Worm (Caenorhabditis elegans) whole organism, L1 larva: ENCODE data around the gene kcnl-4.
A peak's percentile ranks its signal among the peaks of the same experiment; 100 is the strongest.

ENCODE experiments used
- C16A3.4 ChIP-seq: fragments of 150-350 bp; optimal IDR thresholded peaks from 2 replicates; lab custom pipeline; 2014; ENCODE audit warnings: missing biosample characterization, missing genetic modification characterization
- Y116A8C.19 ChIP-seq: sonication (generic microtip); optimal IDR thresholded peaks from 2 replicates; lab custom pipeline; 2016; ENCODE audit warnings: missing compliant biosample characterization, missing genetic modification characterization, borderline replicate concordance
- blmp-1 ChIP-seq: fragments of 150-350 bp; optimal IDR thresholded peaks from 2 replicates; lab custom pipeline; 2014; ENCODE audit warnings: missing biosample characterization, missing genetic modification characterization
- ceh-8 ChIP-seq: fragments of 200-800 bp; sonication (Bioruptor generic); optimal IDR thresholded peaks from 2 replicates; lab custom pipeline; 2018; ENCODE audit warnings: mild to moderate bottlenecking, missing genetic modification characterization, moderate library complexity, missing compliant biosample characterization
- ceh-88 ChIP-seq: fragments of 200-800 bp; sonication (Bioruptor generic); IDR thresholded peaks from 2 replicates; pipeline ENCODE4 v1.3.6; 2022; ENCODE audit warnings: missing genetic modification characterization, missing compliant biosample characterization
- dpl-1 ChIP-seq, 3 experiments: fragments of 150-350 bp in 2 of 3; sonication (generic microtip) in 1 of 3; optimal IDR thresholded peaks; 2 replicates each; lab custom pipeline; 2014 to 2017; ENCODE audit warnings: missing biosample characterization in 3 of 3, missing genetic modification characterization in 3 of 3, missing genetic modification reagents in 3 of 3
- efl-1 ChIP-seq, 4 experiments: fragments of 150-350 bp; optimal IDR thresholded peaks in 3 of 4; peaks in 1 of 4; 1 replicate in 1 of 4; 2 replicates in 3 of 4; lab custom pipeline; 2014; ENCODE audit warnings: missing biosample characterization in 2 of 4, missing genetic modification characterization in 2 of 4, missing genetic modification reagents in 2 of 4
- efl-3 ChIP-seq: fragments of 200-800 bp; sonication (Bioruptor generic); optimal IDR thresholded peaks from 2 replicates; lab custom pipeline; 2018; ENCODE audit warnings: mild to moderate bottlenecking, missing genetic modification characterization, missing compliant biosample characterization
- egl-13 ChIP-seq: sonication (generic microtip); optimal IDR thresholded peaks from 2 replicates; lab custom pipeline; 2016; ENCODE audit warnings: missing genotype, missing genetic modification reagents, missing genetic modification characterization, missing compliant biosample characterization
- elt-2 ChIP-seq: sonication (generic microtip); optimal IDR thresholded peaks from 2 replicates; lab custom pipeline; 2016; ENCODE audit warnings: missing genetic modification characterization, mild to moderate bottlenecking, inconsistent platforms, missing compliant biosample characterization, missing genetic modification reagents
- elt-3 ChIP-seq, 6 experiments: fragments of 150-350 bp in 1 of 6; sonication (generic microtip); optimal IDR thresholded peaks; 2 replicates each; lab custom pipeline; 2017 to 2018; ENCODE audit warnings: missing biosample characterization in 6 of 6, missing genetic modification characterization in 6 of 6, inconsistent platforms in 1 of 6
- fkh-10 ChIP-seq: sonication (generic microtip); optimal IDR thresholded peaks from 2 replicates; lab custom pipeline; 2017; ENCODE audit warnings: missing biosample characterization, missing genetic modification reagents, missing genetic modification characterization
- fos-1 ChIP-seq: fragments of 150-350 bp; optimal IDR thresholded peaks from 2 replicates; lab custom pipeline; 2014; ENCODE audit warnings: missing biosample characterization, missing genetic modification characterization
- jun-1 ChIP-seq: fragments of 150-350 bp; optimal IDR thresholded peaks from 2 replicates; lab custom pipeline; 2014; ENCODE audit warnings: missing biosample characterization, missing genetic modification reagents, missing genetic modification characterization
- lin-14 ChIP-seq: fragments of 200-800 bp; sonication (Bioruptor generic); optimal IDR thresholded peaks from 2 replicates; lab custom pipeline; 2018; ENCODE audit warnings: mild to moderate bottlenecking, missing genetic modification characterization, moderate library complexity, missing compliant biosample characterization
- lin-35 ChIP-seq, 2 experiments: fragments of 150-350 bp; optimal IDR thresholded peaks; 2 replicates each; lab custom pipeline; 2014; ENCODE audit warnings: missing biosample characterization in 2 of 2, missing genetic modification characterization in 2 of 2, missing genetic modification reagents in 2 of 2
- lsy-2 ChIP-seq, 2 experiments: fragments of 150-350 bp; optimal IDR thresholded peaks; 2 replicates each; lab custom pipeline; 2014; ENCODE audit warnings: missing biosample characterization in 2 of 2, missing genetic modification characterization in 2 of 2
- nhr-237 ChIP-seq: fragments of 150-350 bp; optimal IDR thresholded peaks from 2 replicates; lab custom pipeline; 2014; ENCODE audit warnings: missing biosample characterization, missing genetic modification characterization
- nhr-47 ChIP-seq: sonication (generic microtip); optimal IDR thresholded peaks from 2 replicates; lab custom pipeline; 2016; ENCODE audit warnings: mild to moderate bottlenecking, missing genetic modification characterization, moderate library complexity, missing compliant biosample characterization
- nhr-71 ChIP-seq: sonication (generic microtip); optimal IDR thresholded peaks from 2 replicates; lab custom pipeline; 2016; ENCODE audit warnings: mild to moderate bottlenecking, missing genetic modification characterization, moderate library complexity, missing compliant biosample characterization
- nhr-76 ChIP-seq: sonication (generic microtip); optimal IDR thresholded peaks from 2 replicates; lab custom pipeline; 2017; ENCODE audit warnings: missing biosample characterization, missing genetic modification characterization
- nhr-85 ChIP-seq: sonication (generic microtip); peaks from one replicate; lab custom pipeline; 2016; ENCODE audit warnings: missing genetic modification characterization, inconsistent platforms, missing compliant biosample characterization
- pag-3 ChIP-seq: sonication (generic microtip); optimal IDR thresholded peaks from 2 replicates; lab custom pipeline; 2017; ENCODE audit warnings: missing genetic modification characterization, mild to moderate bottlenecking, missing compliant biosample characterization, antibody characterized with exemption, borderline replicate concordance; ENCODE audit not compliant: insufficient read depth
- pax-3 ChIP-seq: fragments of 200-800 bp; sonication (Bioruptor generic); optimal IDR thresholded peaks from 2 replicates; lab custom pipeline; 2018; ENCODE audit warnings: mild to moderate bottlenecking, missing genetic modification characterization, moderate library complexity, missing compliant biosample characterization
- pqm-1 ChIP-seq: sonication (generic microtip); optimal IDR thresholded peaks from 3 replicates; lab custom pipeline; 2017; ENCODE audit warnings: missing biosample characterization, missing genetic modification characterization
- rnt-1 ChIP-seq: sonication (generic microtip); optimal IDR thresholded peaks from 2 replicates; lab custom pipeline; 2016; ENCODE audit warnings: mild to moderate bottlenecking, missing genetic modification characterization, moderate library complexity, missing compliant biosample characterization
- skn-1 ChIP-seq: fragments of 150-350 bp; optimal IDR thresholded peaks from 2 replicates; lab custom pipeline; 2014; ENCODE audit warnings: missing biosample characterization, missing genetic modification characterization
- swsn-7 ChIP-seq: sonication (generic microtip); optimal IDR thresholded peaks from 2 replicates; lab custom pipeline; 2016; ENCODE audit warnings: missing genetic modification characterization, missing compliant biosample characterization
- tlp-1 ChIP-seq: fragments of 150-350 bp; optimal IDR thresholded peaks from 2 replicates; lab custom pipeline; 2014; ENCODE audit warnings: missing biosample characterization, missing genetic modification characterization
- unc-30 ChIP-seq: sonication (generic microtip); optimal IDR thresholded peaks from 2 replicates; lab custom pipeline; 2017; ENCODE audit warnings: missing biosample characterization, missing genetic modification characterization
- vab-15 ChIP-seq: sonication (generic microtip); optimal IDR thresholded peaks from 2 replicates; lab custom pipeline; 2017; ENCODE audit warnings: missing genotype, mild to moderate bottlenecking, missing genetic modification characterization, missing compliant biosample characterization

The kcnl-4 gene

ce11 chrV:14503065-14503464 lies 27.8 kb upstream of the kcnl-4 start (continued):
- TF ChIP-seq lin-35 (GFP tag; optimal IDR thresholded peaks at IDR 0.05; lab: Kevin White, UChicago) = peak in 1 of 2 experiments; percentile 51
- TF ChIP-seq egl-13 (tag; lab: Kevin White, UChicago) = no peak
- TF ChIP-seq fos-1 = no peak
- no peak for TF ChIP-seq jun-1 (tag; lab: Kevin White, UChicago)
- no peak for TF ChIP-seq skn-1 (tag; lab: Kevin White, UChicago)
- TF ChIP-seq pag-3 = no peak
- no peak for TF ChIP-seq dpl-1 (GFP tag; optimal IDR thresholded peaks at IDR 0.05; lab: Kevin White, UChicago)
- no peak for TF ChIP-seq nhr-76 (tag; lab: Kevin White, UChicago)
- TF ChIP-seq nhr-71 (tag; lab: Kevin White, UChicago) = no peak
- TF ChIP-seq lsy-2 (tag; optimal IDR thresholded peaks at IDR 0.05; lab: Kevin White, UChicago) = peak in 1 of 2 experiments; percentile 17
- TF ChIP-seq ceh-88 (GFP tag; lab: Robert Waterston, UW) = no peak
- TF ChIP-seq pax-3 (tag; lab: Kevin White, UChicago) = no peak
- TF ChIP-seq C16A3.4 (tag; lab: Kevin White, UChicago) = no peak
- TF ChIP-seq efl-3 = no peak
- TF ChIP-seq nhr-237 (tag; lab: Kevin White, UChicago) = no peak
- TF ChIP-seq fkh-10 (GFP tag; lab: Kevin White, UChicago) = no peak
- TF ChIP-seq Y116A8C.19 (tag; lab: Kevin White, UChicago) = no peak
- TF ChIP-seq vab-15 (tag; lab: Kevin White, UChicago) = no peak

DNA sequence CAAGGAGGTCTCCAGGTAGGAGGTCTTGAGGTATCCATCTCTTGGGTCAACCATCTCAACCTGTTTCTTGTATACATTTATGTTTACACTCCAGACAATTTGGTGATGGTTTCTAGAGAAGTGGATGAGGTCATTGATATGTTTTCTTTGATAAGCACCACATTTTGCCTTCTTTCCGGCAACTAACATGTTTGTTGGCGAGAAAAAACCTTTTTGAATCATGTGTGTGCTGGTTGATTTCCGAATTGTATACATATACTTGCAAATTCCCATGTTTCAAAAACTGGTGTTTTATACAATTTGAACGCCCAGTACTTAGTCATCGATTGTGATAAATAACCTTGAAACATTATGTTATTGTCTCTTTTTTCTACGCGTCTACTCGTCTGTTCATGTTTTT lies 26.8 kb upstream of the kcnl-4 start:
- TF ChIP-seq ceh-8 (GFP tag; lab: Kevin White, UChicago) (no peak), elt-2 (tag; lab: Kevin White, UChicago) (peak; percentile 19), lin-14 (peak; percentile 10)

DNA sequence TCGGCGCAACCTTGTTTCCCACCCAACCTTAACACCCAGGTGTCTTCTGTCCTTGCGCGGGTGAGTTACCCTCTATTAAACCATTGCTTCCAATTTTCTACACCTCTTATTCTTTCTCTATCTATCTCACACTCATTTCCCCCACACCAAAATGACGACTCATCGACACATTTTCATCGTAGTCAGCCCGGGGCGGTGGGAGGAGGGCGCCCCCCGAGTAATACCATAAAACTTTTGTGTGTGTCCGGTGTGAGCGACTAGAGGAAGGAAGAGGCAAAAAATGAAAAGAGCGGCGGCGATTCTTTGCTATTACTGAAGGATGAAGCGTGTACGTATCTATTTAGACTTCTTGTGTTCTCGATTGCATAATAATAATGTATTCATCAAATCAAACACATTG lies 26.1 kb upstream of the kcnl-4 start:
- no peak for TF ChIP-seq efl-1 (optimal IDR thresholded peaks at IDR 0.05; lab: Kevin White, UChicago)
- peak in 1 of 2 experiments; percentile 74 for TF ChIP-seq efl-1 (GFP tag; optimal IDR thresholded peaks at IDR 0.05 in 1 of 2; lab: Kevin White, UChicago)
- TF ChIP-seq nhr-71 (tag; lab: Kevin White, UChicago) = peak; percentile 1
- TF ChIP-seq swsn-7 (tag; lab: Kevin White, UChicago) = no peak
- peak; percentile 6 for TF ChIP-seq pax-3 (tag; lab: Kevin White, UChicago)
- no peak for TF ChIP-seq pqm-1 (tag; lab: Kevin White, UChicago)
- peak; percentile 20 for TF ChIP-seq rnt-1 (tag; lab: Kevin White, UChicago)
- peak; percentile 17 for TF ChIP-seq elt-2 (tag; lab: Kevin White, UChicago)
- peak; percentile 62 for TF ChIP-seq lin-14
- TF ChIP-seq nhr-85 (tag; lab: Kevin White, UChicago) = no peak
- TF ChIP-seq ceh-88 (GFP tag; lab: Robert Waterston, UW) = no peak

ce11 chrV:14505745-14506214 lies 25.1 kb upstream of the kcnl-4 start:
- no peak for TF ChIP-seq nhr-47
- no peak for TF ChIP-seq dpl-1 (GFP tag; optimal IDR thresholded peaks at IDR 0.05; lab: Kevin White, UChicago)
- peak; percentile 83 for TF ChIP-seq elt-2 (tag; lab: Kevin White, UChicago)
- TF ChIP-seq lin-14 = peak; percentile 62
- no peak for TF ChIP-seq unc-30
- peak in 1 of 6 experiments; percentile 25 for TF ChIP-seq elt-3 (tag; optimal IDR thresholded peaks at IDR 0.05; lab: Kevin White, UChicago)
- peak; percentile 80 for TF ChIP-seq pqm-1 (tag; lab: Kevin White, UChicago)
- peak; percentile 31 for TF ChIP-seq tlp-1
- TF ChIP-seq blmp-1 (tag; lab: Kevin White, UChicago) = peak; percentile 75
- TF ChIP-seq nhr-85 (tag; lab: Kevin White, UChicago) = peak; percentile 71
